Fruit fly (Drosophila melanogaster) whole organism, pupa: ENCODE data around the gene CG13310.
A peak's percentile ranks its signal among the peaks of the same experiment; 100 is the strongest.

Experiments
- CG12605 ChIP-seq: fragments of 200-800 bp; sonication (Bioruptor generic); IDR thresholded peaks from 2 replicates; pipeline ENCODE4 v1.3.6; 2022; ENCODE audit warnings: missing biosample characterization, missing genetic modification characterization
- CG14655 ChIP-seq: fragments of 200-800 bp; sonication (Bioruptor generic); optimal IDR thresholded peaks from 3 replicates; lab custom pipeline; 2017; ENCODE audit warnings: mild to moderate bottlenecking, missing biosample characterization, missing genetic modification reagents, missing genetic modification characterization
- CG9948 ChIP-seq: fragments of 200-800 bp; sonication (Bioruptor generic); optimal IDR thresholded peaks from 2 replicates; lab custom pipeline; 2018; ENCODE audit warnings: missing biosample characterization, mild to moderate bottlenecking, missing genetic modification characterization, moderate library complexity
- Ets98B ChIP-seq: fragments of 200-800 bp; sonication (Bioruptor generic); IDR thresholded peaks from 2 replicates; pipeline ENCODE4 v1.3.6; 2022; ENCODE audit warnings: missing biosample characterization, missing genetic modification characterization

DNA sequence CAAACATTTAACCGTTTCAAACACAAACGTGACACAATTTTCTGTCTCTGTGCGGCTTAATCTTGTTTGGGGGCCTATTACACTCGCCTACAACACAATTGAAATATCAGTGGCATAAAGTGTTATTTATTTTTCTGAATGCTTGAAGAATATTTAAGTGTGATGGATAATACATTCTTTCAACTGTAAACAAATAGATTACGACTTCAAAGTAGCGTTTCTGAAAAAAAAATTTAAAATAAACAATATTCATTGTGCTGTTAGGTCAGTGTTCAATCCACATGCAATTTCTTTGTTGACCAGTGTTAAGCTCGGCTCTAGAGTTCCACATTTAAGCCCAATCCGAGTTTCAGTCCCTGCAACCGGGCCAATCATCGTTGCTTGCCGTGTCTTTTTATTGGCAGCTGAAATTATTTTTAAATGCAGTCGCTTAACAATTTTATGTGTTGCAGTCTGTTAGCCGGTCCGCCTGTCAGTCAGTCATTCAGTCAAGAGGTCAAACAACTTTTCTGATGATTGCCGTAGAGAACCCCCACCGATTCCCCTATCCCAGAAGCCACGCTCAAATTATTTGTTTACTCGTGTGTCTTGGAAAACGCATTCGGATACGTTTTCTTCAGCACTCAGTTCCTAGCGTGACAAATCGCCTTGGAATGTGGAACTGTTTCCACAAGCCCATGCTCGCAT, 27.2 kb downstream of the CG13310 start:
- TF ChIP-seq CG14655 (GFP tag; lab: Kevin White, UChicago) (peak; percentile 65), CG12605 (GFP tag; lab: Robert Waterston, UW) (peak; percentile 66), CG9948 (tag; lab: Kevin White, UChicago) (peak; percentile 64), Ets98B (GFP tag; lab: Robert Waterston, UW) (peak; percentile 70)
